Worm (Caenorhabditis elegans) whole organism, L3 larva: ENCODE data around the gene nmur-2.

Source experiments
- R02D3.7 ChIP-seq: fragments of 150-350 bp; optimal IDR thresholded peaks from 2 replicates; lab custom pipeline; 2014; ENCODE audit warnings: missing biosample characterization, missing genetic modification characterization
- ZK546.5 ChIP-seq: sonication (generic microtip); optimal IDR thresholded peaks from 2 replicates; lab custom pipeline; 2017; ENCODE audit warnings: missing biosample characterization, missing genetic modification characterization
- aly-2 ChIP-seq: fragments of 150-350 bp; optimal IDR thresholded peaks from 2 replicates; lab custom pipeline; 2014; ENCODE audit warnings: missing biosample characterization, missing genetic modification characterization
- ceh-28 ChIP-seq: fragments of 150-350 bp; optimal IDR thresholded peaks from 2 replicates; lab custom pipeline; 2014; ENCODE audit warnings: missing biosample characterization, missing genetic modification reagents, missing genetic modification characterization
- daf-12 ChIP-seq: fragments of 150-350 bp; optimal IDR thresholded peaks from 2 replicates; lab custom pipeline; 2014; ENCODE audit warnings: missing biosample characterization, missing genetic modification reagents, missing genetic modification characterization
- egl-27 ChIP-seq: sonication (generic microtip); optimal IDR thresholded peaks from 4 replicates; lab custom pipeline; 2017; ENCODE audit warnings: missing biosample characterization, missing genetic modification reagents, missing genetic modification characterization
- egl-5 ChIP-seq: fragments of 150-350 bp; optimal IDR thresholded peaks from 2 replicates; lab custom pipeline; 2017; ENCODE audit warnings: missing biosample characterization, missing genetic modification reagents, missing genetic modification characterization, inconsistent platforms
- elt-1 ChIP-seq: fragments of 150-350 bp; optimal IDR thresholded peaks from 2 replicates; lab custom pipeline; 2014; ENCODE audit warnings: missing biosample characterization, missing genetic modification characterization
- elt-2 ChIP-seq: sonication (generic microtip); optimal IDR thresholded peaks from 2 replicates; lab custom pipeline; 2016; ENCODE audit warnings: missing genetic modification reagents, mild to moderate bottlenecking, missing genetic modification characterization, missing compliant biosample characterization
- eor-1 ChIP-seq, 2 experiments: fragments of 150-350 bp; optimal IDR thresholded peaks; 2 replicates each; lab custom pipeline; 2014 to 2018; ENCODE audit warnings: missing biosample characterization in 2 of 2, missing genetic modification characterization in 2 of 2
- fkh-10 ChIP-seq: sonication (generic microtip); optimal IDR thresholded peaks from 2 replicates; lab custom pipeline; 2017; ENCODE audit warnings: missing biosample characterization, missing genetic modification reagents, missing genetic modification characterization
- fkh-2 ChIP-seq: fragments of 150-350 bp; optimal IDR thresholded peaks from 2 replicates; lab custom pipeline; 2014; ENCODE audit warnings: missing biosample characterization, missing genetic modification reagents, missing genetic modification characterization
- fos-1 ChIP-seq: fragments of 150-350 bp; optimal IDR thresholded peaks from 2 replicates; lab custom pipeline; 2014; ENCODE audit warnings: missing biosample characterization, missing genetic modification characterization
- hmg-11 ChIP-seq: sonication (generic microtip); optimal IDR thresholded peaks from 2 replicates; lab custom pipeline; 2016; ENCODE audit warnings: missing genetic modification characterization, missing compliant biosample characterization
- jun-1 ChIP-seq: fragments of 150-350 bp; optimal IDR thresholded peaks from 2 replicates; lab custom pipeline; 2014; ENCODE audit warnings: missing biosample characterization, missing genetic modification reagents, missing genetic modification characterization
- lsy-12 ChIP-seq: sonication (generic microtip); optimal IDR thresholded peaks from 2 replicates; lab custom pipeline; 2016; ENCODE audit warnings: mild to moderate bottlenecking, missing genetic modification characterization, missing compliant biosample characterization
- mdl-1 ChIP-seq: fragments of 150-350 bp; optimal IDR thresholded peaks from 2 replicates; lab custom pipeline; 2014; ENCODE audit warnings: missing biosample characterization, missing genetic modification characterization
- mml-1 ChIP-seq: fragments of 150-350 bp; sonication (generic microtip); optimal IDR thresholded peaks from 3 replicates; lab custom pipeline; 2014; ENCODE audit warnings: missing biosample characterization, missing genetic modification characterization
- nfya-1 ChIP-seq: sonication (generic microtip); optimal IDR thresholded peaks from 2 replicates; lab custom pipeline; 2017; ENCODE audit warnings: missing genetic modification characterization, mild to moderate bottlenecking, missing compliant biosample characterization, antibody characterized with exemption, moderate library complexity; ENCODE audit not compliant: insufficient read depth
- nhr-12 ChIP-seq: fragments of 150-350 bp; optimal IDR thresholded peaks from 2 replicates; lab custom pipeline; 2014; ENCODE audit warnings: missing biosample characterization, missing genetic modification characterization
- nhr-28 ChIP-seq: fragments of 150-350 bp; optimal IDR thresholded peaks from 2 replicates; lab custom pipeline; 2014; ENCODE audit warnings: missing biosample characterization, missing genetic modification characterization
- nhr-43 ChIP-seq: sonication (generic microtip); optimal IDR thresholded peaks from 2 replicates; lab custom pipeline; 2016; ENCODE audit warnings: mild to moderate bottlenecking, missing genetic modification characterization, missing compliant biosample characterization; ENCODE audit not compliant: poor library complexity, severe bottlenecking
- nhr-67 ChIP-seq: fragments of 150-350 bp; optimal IDR thresholded peaks from 2 replicates; lab custom pipeline; 2014; ENCODE audit warnings: missing biosample characterization, missing genetic modification characterization
- nhr-76 ChIP-seq: fragments of 150-350 bp; sonication (generic microtip); optimal IDR thresholded peaks from 5 replicates; lab custom pipeline; 2014; ENCODE audit warnings: missing biosample characterization, missing genetic modification characterization
- nhr-77 ChIP-seq: fragments of 150-350 bp; optimal IDR thresholded peaks from 2 replicates; lab custom pipeline; 2014; ENCODE audit warnings: missing biosample characterization, missing genetic modification characterization
- tbx-2 ChIP-seq: sonication (generic microtip); optimal IDR thresholded peaks from 2 replicates; lab custom pipeline; 2016; ENCODE audit warnings: mild to moderate bottlenecking, missing genetic modification characterization, missing compliant biosample characterization
- unc-39 ChIP-seq: sonication (generic microtip); optimal IDR thresholded peaks from 4 replicates; lab custom pipeline; 2017; ENCODE audit warnings: missing biosample characterization, missing genetic modification characterization
- unc-62 ChIP-seq: fragments of 150-350 bp; sonication (generic microtip); optimal IDR thresholded peaks from 4 replicates; lab custom pipeline; 2014; ENCODE audit warnings: missing biosample characterization, missing genetic modification reagents, missing genetic modification characterization
- zag-1 ChIP-seq: fragments of 150-350 bp; optimal IDR thresholded peaks from 2 replicates; lab custom pipeline; 2014; ENCODE audit warnings: missing biosample characterization, missing genetic modification characterization
- ztf-11 ChIP-seq: fragments of 150-350 bp; optimal IDR thresholded peaks from 2 replicates; lab custom pipeline; 2014; ENCODE audit warnings: missing biosample characterization, missing genetic modification characterization
- ztf-4 ChIP-seq: fragments of 150-350 bp; optimal IDR thresholded peaks from 2 replicates; lab custom pipeline; 2014; ENCODE audit warnings: missing biosample characterization, missing genetic modification characterization

nmur-2 gene

DNA sequence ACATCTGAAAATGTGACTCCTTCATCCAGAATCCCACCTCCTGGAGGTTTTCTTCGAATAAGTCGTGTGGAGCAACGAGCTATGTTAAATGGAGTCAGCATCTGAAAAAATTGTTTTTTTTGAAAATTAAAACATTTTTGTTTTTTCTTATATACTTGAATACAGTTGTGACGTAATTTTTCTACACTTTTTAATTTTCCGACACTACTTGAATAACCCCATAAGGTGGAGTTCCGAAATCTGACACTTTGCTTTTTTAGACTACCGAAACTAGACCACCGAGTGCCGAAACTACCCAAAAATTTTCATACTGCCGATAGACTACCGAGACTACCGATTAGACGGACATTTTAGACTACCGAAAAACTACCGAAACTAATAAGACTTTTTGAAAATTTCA, 33.4 kb downstream of the nmur-2 start, which contains the start of gene mcat-1:
Gene mcat-1, minus strand, starts transcription at position 101 of the 400 bp plus-strand sequence.
- TF ChIP-seq mdl-1 (tag; lab: Kevin White, UChicago) (no peak), tbx-2 (tag; lab: Kevin White, UChicago) (no peak), fkh-2 (tag; lab: Kevin White, UChicago) (no peak), ceh-28 (tag; lab: Kevin White, UChicago) (no peak), egl-5 (no peak), ZK546.5 (tag; lab: Kevin White, UChicago) (no peak)

ce11 chrII:87937-88336, 36.9 kb downstream of the nmur-2 start:
- TF ChIP-seq fkh-10 (GFP tag; lab: Kevin White, UChicago), result no peak

- TF ChIP-seq unc-39, result no peak
- TF ChIP-seq lsy-12, result no peak
- no peak for TF ChIP-seq nhr-67 (tag; lab: Kevin White, UChicago)
- no peak for TF ChIP-seq nhr-43 (tag; lab: Kevin White, UChicago)
- no peak for TF ChIP-seq eor-1 (tag; optimal IDR thresholded peaks at IDR 0.05; lab: Kevin White, UChicago)
- TF ChIP-seq nfya-1, result no peak
- TF ChIP-seq nhr-28 (tag; lab: Kevin White, UChicago), result no peak
- no peak for TF ChIP-seq nhr-12 (tag; lab: Kevin White, UChicago)
- TF ChIP-seq, all 47 proteins: peak for 0
Observed at ce11 chrII:86794-87193, 38.0 kb downstream of the nmur-2 start.

- TF ChIP-seq fkh-10 (GFP tag; lab: Kevin White, UChicago) (no peak), daf-12 (tag; lab: Kevin White, UChicago) (no peak), nhr-12 (tag; lab: Kevin White, UChicago) (no peak)
- TF ChIP-seq, all 47 proteins: peak for 0
Observed at ce11 chrII:84134-84533, 40.7 kb downstream of the nmur-2 start, which contains the start of gene C50D2.6. Gene C50D2.6, plus strand, starts transcription at chrII:84434.

DNA sequence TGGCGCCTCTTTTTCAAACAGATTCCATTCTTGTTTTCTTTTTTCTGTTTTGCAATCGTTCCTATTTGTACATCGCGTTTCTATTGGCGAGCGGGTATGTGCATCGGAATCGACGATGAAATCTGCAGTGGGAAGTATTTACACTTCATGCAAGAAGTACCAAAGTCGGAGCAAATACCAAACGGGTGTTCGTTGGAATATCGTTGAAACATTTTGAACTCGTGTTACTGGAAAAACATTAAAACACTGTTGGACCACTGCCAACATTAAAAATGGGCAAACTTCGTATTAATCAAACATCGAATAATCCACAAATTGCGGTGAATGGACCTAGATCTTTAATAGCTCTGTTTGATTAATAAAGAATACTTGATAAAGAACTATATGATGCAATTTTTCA, 45.6 kb downstream of the nmur-2 start, which contains the start of gene C23H3.9:
Gene C23H3.9, minus strand, starts transcription at position 101 of the 400 bp plus-strand sequence.
- no peak for TF ChIP-seq R02D3.7
- no peak for TF ChIP-seq jun-1 (tag; lab: Kevin White, UChicago)
- no peak for TF ChIP-seq ztf-11
- no peak for TF ChIP-seq nhr-76 (tag; lab: Kevin White, UChicago)
- TF ChIP-seq unc-62 (GFP tag; lab: Kevin White, UChicago), result no peak
- TF ChIP-seq egl-27 (tag; lab: Kevin White, UChicago), result no peak
- no peak for TF ChIP-seq eor-1 (tag; optimal IDR thresholded peaks at IDR 0.05; lab: Kevin White, UChicago)
- no peak for TF ChIP-seq elt-1 (tag; lab: Kevin White, UChicago)
- no peak for TF ChIP-seq elt-2 (tag; lab: Kevin White, UChicago)
- TF ChIP-seq ZK546.5 (tag; lab: Kevin White, UChicago), result no peak
- no peak for TF ChIP-seq ztf-4 (tag; lab: Kevin White, UChicago)
- no peak for TF ChIP-seq zag-1 (tag; lab: Kevin White, UChicago)
- no peak for TF ChIP-seq nhr-12 (tag; lab: Kevin White, UChicago)
- no peak for TF ChIP-seq nhr-77 (tag; lab: Kevin White, UChicago)
- TF ChIP-seq mml-1 (tag; lab: Kevin White, UChicago), result no peak
- no peak for TF ChIP-seq daf-12 (tag; lab: Kevin White, UChicago)
- TF ChIP-seq nfya-1, result no peak
- TF ChIP-seq fos-1, result no peak

DNA sequence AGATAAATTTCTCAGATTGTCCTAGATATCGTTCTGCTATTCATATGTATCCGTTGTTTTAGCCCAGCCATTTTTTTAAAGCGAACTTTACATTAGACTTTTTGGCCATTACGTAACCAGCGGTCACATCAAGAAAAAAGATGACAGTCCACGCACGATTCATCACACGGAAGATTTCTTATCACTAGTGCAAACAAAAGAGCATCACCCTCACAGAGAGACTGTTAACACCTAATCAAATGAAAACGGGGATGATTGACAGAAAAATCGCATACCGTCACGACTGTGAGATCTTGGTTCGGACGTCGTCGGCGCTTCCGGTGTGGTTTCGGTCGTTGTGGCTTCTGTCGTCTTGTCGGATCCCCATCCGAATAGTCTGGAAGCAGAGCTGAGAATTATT, 48.1 kb downstream of the nmur-2 start:
- TF ChIP-seq fkh-2 (tag; lab: Kevin White, UChicago), result no peak
- TF ChIP-seq elt-2 (tag; lab: Kevin White, UChicago), result peak; percentile 16

ce11 chrII:75831-76230, 49.0 kb downstream of the nmur-2 start:
- no peak for TF ChIP-seq eor-1 (tag; optimal IDR thresholded peaks at IDR 0.05; lab: Kevin White, UChicago)
- TF ChIP-seq egl-27 (tag; lab: Kevin White, UChicago), result no peak
- TF ChIP-seq hmg-11, result no peak
- TF ChIP-seq elt-2 (tag; lab: Kevin White, UChicago), result no peak
- TF ChIP-seq nhr-12 (tag; lab: Kevin White, UChicago), result no peak
- no peak for TF ChIP-seq nhr-76 (tag; lab: Kevin White, UChicago)
- no peak for TF ChIP-seq aly-2
